Worm (Caenorhabditis elegans): ENCODE results near the gene melo-1.

The melo-1 gene

DNA sequence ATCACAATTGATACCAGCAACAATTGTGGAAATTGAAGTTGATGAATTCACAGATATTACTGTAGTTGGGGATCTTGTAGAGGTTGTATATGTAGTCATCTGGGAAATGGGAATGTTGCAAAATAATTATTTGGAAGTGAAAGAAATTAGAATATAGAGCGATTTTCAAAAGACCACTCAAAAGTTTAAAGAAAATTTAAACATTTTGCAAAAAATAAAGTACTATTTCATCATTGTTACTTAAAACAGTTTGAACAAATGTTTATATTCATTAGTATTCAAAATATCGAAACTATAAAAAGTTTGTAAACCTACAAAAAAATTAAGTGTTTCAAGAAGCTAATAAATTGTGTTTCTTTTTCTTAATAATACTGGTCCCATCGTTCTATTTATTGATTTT is 29.5 kb downstream of the melo-1 start, which contains the start of gene Y57G11C.46:
Y57G11C.46 (minus strand) TSS at position 101 of the 400 bp plus-strand sequence.
- no peak for TF ChIP-seq unc-62 (GFP tag; optimal IDR thresholded peaks at IDR 0.05)

ce11 chrIV:14822267-14822666 is 35.4 kb downstream of the melo-1 start:
- no peak for TF ChIP-seq unc-62 (GFP tag; optimal IDR thresholded peaks at IDR 0.05)

ce11 chrIV:14824201-14824600 is 37.4 kb downstream of the melo-1 start:
- TF ChIP-seq unc-62 (GFP tag; optimal IDR thresholded peaks at IDR 0.05) = no peak

ce11 chrIV:14824878-14825352 is 38.1 kb downstream of the melo-1 start, which contains the start of gene sec-61.A:
Gene sec-61.A, minus strand, starts transcription at chrIV:14825264.
- TF ChIP-seq unc-62 (GFP tag; optimal IDR thresholded peaks at IDR 0.05) = no peak

DNA sequence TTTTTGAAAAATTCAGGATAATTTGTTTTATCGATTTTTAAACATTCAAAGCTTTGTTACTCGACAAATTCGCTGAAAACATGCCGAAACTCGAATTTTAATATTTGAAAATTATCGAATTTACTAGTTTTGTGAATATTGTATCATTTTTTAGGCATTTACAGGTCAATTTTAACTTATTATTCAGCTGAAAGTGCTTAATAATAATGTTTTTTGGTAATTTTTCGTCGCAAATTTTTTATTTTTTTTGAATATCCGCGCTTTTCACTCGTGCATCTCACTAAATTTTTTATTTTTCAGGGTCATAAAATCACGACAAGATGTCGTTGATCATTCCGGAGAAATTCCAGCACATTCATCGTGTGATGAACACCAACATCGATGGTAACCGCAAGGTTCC is 38.5 kb downstream of the melo-1 start, which contains the start of gene rps-18:
rps-18 (plus strand) TSS at position 301 of the 400 bp plus-strand sequence.
- no peak for TF ChIP-seq unc-62 (GFP tag; optimal IDR thresholded peaks at IDR 0.05)

DNA sequence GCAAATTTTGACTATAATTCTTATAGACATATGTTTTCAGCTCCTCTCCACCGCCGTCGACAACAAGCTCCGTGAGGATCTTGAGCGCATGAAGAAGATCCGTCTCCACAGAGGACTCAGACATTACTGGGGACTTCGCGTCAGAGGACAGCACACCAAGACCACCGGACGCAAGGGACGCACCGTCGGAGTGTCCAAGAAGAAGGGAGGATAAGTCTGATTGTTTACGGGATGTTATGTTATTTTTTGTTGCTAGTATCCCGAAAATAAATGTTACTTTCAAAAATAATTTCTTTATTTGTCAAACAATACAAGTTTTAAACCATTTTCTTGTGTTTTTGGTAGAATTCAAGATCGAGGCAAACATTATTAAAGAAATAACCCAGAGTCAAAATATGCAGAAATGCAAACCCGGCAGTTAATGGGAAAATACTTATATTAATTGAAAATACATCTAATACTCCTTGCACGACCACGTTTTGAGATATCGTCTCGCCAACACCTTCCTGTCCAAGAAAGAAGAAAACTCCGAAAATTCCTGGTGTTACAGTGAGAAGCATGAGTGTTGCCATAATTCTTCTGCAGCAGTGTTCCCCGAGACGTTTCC is 39.4 kb downstream of the melo-1 start:
- no peak for TF ChIP-seq unc-62 (GFP tag; optimal IDR thresholded peaks at IDR 0.05)

ce11 chrIV:14828218-14828617 is 41.4 kb downstream of the melo-1 start:
- no peak for TF ChIP-seq unc-62 (GFP tag; optimal IDR thresholded peaks at IDR 0.05)

ce11 chrIV:14829026-14829425 is 42.2 kb downstream of the melo-1 start, which contains the start of gene hhat-2:
Gene hhat-2, minus strand, starts transcription at chrIV:14829126.
- no peak for TF ChIP-seq unc-62 (GFP tag; optimal IDR thresholded peaks at IDR 0.05)

DNA sequence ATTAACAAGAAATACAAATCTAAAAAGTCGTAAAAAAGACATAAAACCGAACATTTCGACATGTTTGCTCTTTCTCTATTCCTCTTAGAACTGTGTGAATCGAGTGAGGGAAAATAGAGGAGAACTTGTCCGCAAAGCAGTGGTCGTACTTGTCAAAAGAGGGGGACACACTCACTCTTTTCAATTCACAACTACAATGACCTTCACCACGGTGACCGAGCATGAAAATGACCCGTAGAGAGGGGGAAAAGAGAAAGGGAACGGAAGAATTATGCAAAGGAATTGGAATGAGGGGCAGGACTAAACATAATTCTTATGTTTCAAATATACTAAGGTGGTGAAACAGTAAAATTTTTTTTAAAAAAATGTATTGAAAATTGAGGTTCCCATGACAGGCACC is 46.7 kb downstream of the melo-1 start:
- no peak for TF ChIP-seq unc-62 (GFP tag; optimal IDR thresholded peaks at IDR 0.05)

- TF ChIP-seq unc-62 (GFP tag; optimal IDR thresholded peaks at IDR 0.05) = no peak
Measured at ce11 chrIV:14836885-14837284, 50.1 kb downstream of the melo-1 start, which contains the start of gene Y57G11C.22. Gene Y57G11C.22, plus strand, starts transcription at chrIV:14837211.

DNA sequence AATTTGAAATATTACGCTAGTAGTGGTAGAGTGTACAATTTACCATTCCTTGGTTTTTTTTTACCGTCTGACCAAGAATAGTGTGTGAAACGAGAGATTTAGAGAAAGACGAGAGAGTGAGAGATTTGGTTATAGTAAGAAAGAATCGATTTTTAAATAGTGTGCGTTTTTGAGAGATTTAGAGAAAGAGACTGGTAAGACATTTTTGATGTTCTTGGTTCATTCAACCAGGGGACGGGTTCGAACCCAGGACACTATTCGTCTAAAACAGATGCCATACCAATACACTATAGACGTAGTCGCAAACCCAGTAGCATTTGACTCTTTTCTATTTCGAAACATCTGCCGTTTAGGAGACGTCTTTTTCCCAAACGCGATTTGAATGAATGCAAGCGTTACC is 51.3 kb downstream of the melo-1 start:
- TF ChIP-seq unc-62 (GFP tag; optimal IDR thresholded peaks at IDR 0.05) = no peak
